Fruit fly (Drosophila melanogaster) whole organism, embryonic: ENCODE measurements around the gene crq.

ENCODE experiments used
- BEAF-32 ChIP-seq: fragments of 200-800 bp; sonication (Bioruptor generic); optimal IDR thresholded peaks from 3 replicates; lab custom pipeline; 2017; ENCODE audit warnings: missing biosample characterization, missing genetic modification characterization, mild to moderate bottlenecking, moderate library complexity, missing genetic modification reagents
- CG11398 ChIP-seq: fragments of 200-800 bp; sonication (Bioruptor generic); optimal IDR thresholded peaks from 2 replicates; lab custom pipeline; 2016; ENCODE audit warnings: missing biosample characterization, missing genetic modification characterization
- CG14667 ChIP-seq: fragments of 200-800 bp; sonication (Bioruptor generic); IDR thresholded peaks from 2 replicates; pipeline ENCODE4 v1.3.6; 2022; ENCODE audit warnings: missing biosample characterization, missing genetic modification characterization
- CG16813 ChIP-seq: fragments of 200-800 bp; sonication (Bioruptor generic); IDR thresholded peaks from 3 replicates; pipeline ENCODE4 v1.3.6; 2022; ENCODE audit warnings: missing biosample characterization, missing genetic modification characterization; ENCODE audit not compliant: partially characterized antibody
- CG4617 ChIP-seq: fragments of 200-800 bp; sonication (Bioruptor generic); optimal IDR thresholded peaks from 3 replicates; lab custom pipeline; 2016; ENCODE audit warnings: missing biosample characterization, missing genetic modification characterization, borderline replicate concordance
- CG9876 ChIP-seq: fragments of 200-800 bp; sonication (Bioruptor generic); optimal IDR thresholded peaks from 2 replicates; lab custom pipeline; 2016; ENCODE audit warnings: missing biosample characterization, missing genetic modification characterization
- Dip2 ChIP-seq: fragments of 200-800 bp; sonication (Bioruptor generic); IDR thresholded peaks from 2 replicates; pipeline ENCODE4 v1.3.6; 2022; ENCODE audit warnings: missing biosample characterization, missing genetic modification characterization
- cas ChIP-seq: fragments of 200-800 bp; sonication (Bioruptor generic); IDR thresholded peaks from 2 replicates; pipeline ENCODE4 v1.3.6; 2022; ENCODE audit warnings: missing biosample characterization, missing genetic modification characterization
- gce ChIP-seq: fragments of 200-800 bp; sonication (Bioruptor generic); IDR thresholded peaks from 3 replicates; pipeline ENCODE4 v1.3.6; 2022; ENCODE audit warnings: missing biosample characterization, missing genetic modification characterization
- gt ChIP-seq: fragments of 200-800 bp; sonication (Bioruptor generic); IDR thresholded peaks from 2 replicates; pipeline ENCODE4 v1.3.6; 2022; ENCODE audit warnings: missing biosample characterization, missing genetic modification characterization

DNA sequence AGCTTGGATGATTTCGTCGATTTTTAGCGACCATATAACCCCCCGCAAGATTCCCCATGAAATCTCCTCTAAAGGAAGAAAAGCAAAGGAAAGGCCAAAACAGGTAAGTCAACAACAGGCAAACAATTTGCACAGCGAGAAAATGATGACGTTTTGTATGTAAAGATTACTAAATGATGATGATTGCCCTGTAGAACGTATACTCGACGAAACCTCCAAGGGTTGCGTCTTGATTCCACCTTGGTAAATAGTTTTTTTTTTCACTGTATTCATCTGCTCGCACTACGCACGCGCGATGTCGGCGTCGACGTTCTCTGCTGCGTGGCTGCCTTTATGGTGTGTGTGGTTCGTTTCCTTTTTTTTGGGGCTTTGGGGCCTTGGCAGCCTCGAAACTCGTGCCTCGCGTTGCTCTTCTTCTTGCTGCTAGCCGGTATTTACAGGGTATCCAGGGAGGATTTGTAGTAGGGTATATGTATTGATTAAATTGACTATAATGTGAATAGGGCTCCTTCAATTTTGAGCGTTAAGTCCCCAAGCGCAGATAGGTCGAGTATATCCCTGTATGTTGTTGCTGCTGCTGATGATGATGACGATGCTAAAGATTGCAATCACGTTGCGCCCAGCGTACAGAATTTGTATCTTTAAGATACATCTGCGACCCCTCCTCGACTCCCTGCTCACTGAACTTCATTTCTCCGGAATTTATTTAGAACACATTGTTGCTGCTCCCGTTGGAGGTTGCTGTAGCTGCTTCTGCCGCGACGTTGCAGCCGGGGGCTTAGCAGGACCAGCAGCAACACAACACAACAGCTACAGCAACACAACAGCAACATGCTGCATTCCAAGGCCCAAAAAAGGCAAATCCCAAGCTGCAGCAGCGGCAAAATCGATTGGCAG lies 25.2 kb downstream of the crq start:
- TF ChIP-seq CG9876 (GFP tag; lab: Kevin White, UChicago) (no peak), CG14667 (GFP tag; lab: Robert Waterston, UW) (no peak), cas (GFP tag; lab: Robert Waterston, UW) (no peak), gt (no peak), gce (GFP tag; lab: Robert Waterston, UW) (no peak), CG11398 (no peak), BEAF-32 (GFP tag; lab: Kevin White, UChicago) (no peak), CG4617 (GFP tag; lab: Kevin White, UChicago) (no peak), CG16813 (GFP tag; lab: Robert Waterston, UW) (no peak), Dip2 (GFP tag; lab: Robert Waterston, UW) (no peak)
